Worm (Caenorhabditis elegans) whole organism, midembryonic: Measurements from ENCODE around the gene ceh-75.

ENCODE experiments used
- T22C8.4 ChIP-seq: fragments of 200-800 bp; sonication (Bioruptor generic); IDR thresholded peaks from 2 replicates; pipeline ENCODE4 v1.3.6; 2022; ENCODE audit warnings: missing genetic modification characterization, missing compliant biosample characterization
- cog-1 ChIP-seq: sonication (generic microtip); optimal IDR thresholded peaks from 2 replicates; lab custom pipeline; 2016; ENCODE audit warnings: missing genetic modification characterization, missing compliant biosample characterization
- flt-1 ChIP-seq: fragments of 200-800 bp; sonication (Bioruptor generic); IDR thresholded peaks from 2 replicates; pipeline ENCODE4 v1.3.6; 2022; ENCODE audit warnings: missing genetic modification characterization, missing compliant biosample characterization
- klf-2 ChIP-seq: fragments of 200-800 bp; sonication (Bioruptor generic); conservative IDR thresholded peaks from 2 replicates; pipeline ENCODE4 v1.3.6; 2022; ENCODE audit warnings: missing genetic modification reagents, missing genetic modification characterization, missing compliant biosample characterization
- med-1 ChIP-seq: sonication (generic microtip); optimal IDR thresholded peaks from 2 replicates; lab custom pipeline; 2017; ENCODE audit warnings: missing genetic modification characterization, mild to moderate bottlenecking, missing compliant biosample characterization, antibody characterized with exemption, missing genetic modification reagents; ENCODE audit not compliant: insufficient read depth
- ref-1 ChIP-seq: fragments of 200-800 bp; sonication (Bioruptor generic); conservative IDR thresholded peaks from 2 replicates; pipeline ENCODE4 v1.3.6; 2022; ENCODE audit warnings: missing genetic modification reagents, missing genetic modification characterization, missing compliant biosample characterization
- tab-1 ChIP-seq: fragments of 200-800 bp; sonication (Bioruptor generic); IDR thresholded peaks from 2 replicates; pipeline ENCODE4 v1.3.6; 2022; ENCODE audit warnings: missing genetic modification characterization, missing compliant biosample characterization
- ztf-23 ChIP-seq: fragments of 200-800 bp; sonication (Bioruptor generic); IDR thresholded peaks from 2 replicates; pipeline ENCODE4 v1.3.6; 2022; ENCODE audit warnings: missing genetic modification reagents, missing genetic modification characterization, missing compliant biosample characterization
- ztf-29 ChIP-seq: fragments of 200-800 bp; sonication (Bioruptor generic); IDR thresholded peaks from 2 replicates; pipeline ENCODE4 v1.3.6; 2022; ENCODE audit warnings: missing genetic modification reagents, missing genetic modification characterization, missing compliant biosample characterization

Gene ceh-75

ce11 chrV:9921288-9921687, at the start of gene ceh-75:
Gene ceh-75, plus strand, starts transcription at chrV:9921337.
- TF ChIP-seq tab-1 (GFP tag; lab: Robert Waterston, UW) (no peak), flt-1 (GFP tag; lab: Robert Waterston, UW) (no peak), med-1 (GFP tag; lab: Kevin White, UChicago) (no peak), cog-1 (tag; lab: Kevin White, UChicago) (no peak), klf-2 (no peak), ref-1 (no peak), ztf-23 (GFP tag; lab: Robert Waterston, UW) (no peak), ztf-29 (GFP tag; lab: Robert Waterston, UW) (no peak), T22C8.4 (GFP tag; lab: Robert Waterston, UW) (no peak)

- TF ChIP-seq ztf-29 (GFP tag; lab: Robert Waterston, UW), result no peak
- TF ChIP-seq klf-2, result no peak
- no peak for TF ChIP-seq med-1 (GFP tag; lab: Kevin White, UChicago)
- TF ChIP-seq flt-1 (GFP tag; lab: Robert Waterston, UW), result no peak
- TF ChIP-seq tab-1 (GFP tag; lab: Robert Waterston, UW), result no peak
- no peak for TF ChIP-seq ztf-23 (GFP tag; lab: Robert Waterston, UW)
- TF ChIP-seq T22C8.4 (GFP tag; lab: Robert Waterston, UW), result no peak
- TF ChIP-seq ref-1, result no peak
- no peak for TF ChIP-seq cog-1 (tag; lab: Kevin White, UChicago)
Measured at ce11 chrV:9871339-9871738, 49.8 kb upstream of the ceh-75 start, which contains the start of gene srab-18. Gene srab-18, minus strand, starts transcription at chrV:9871439.

ce11 chrV:9879404-9879803, 41.7 kb upstream of the ceh-75 start, which contains the start of gene srab-26:
Gene srab-26, minus strand, starts transcription at chrV:9879504.
- no peak for TF ChIP-seq flt-1 (GFP tag; lab: Robert Waterston, UW)
- no peak for TF ChIP-seq tab-1 (GFP tag; lab: Robert Waterston, UW)
- TF ChIP-seq ztf-29 (GFP tag; lab: Robert Waterston, UW), result no peak
- TF ChIP-seq T22C8.4 (GFP tag; lab: Robert Waterston, UW), result no peak
- no peak for TF ChIP-seq ztf-23 (GFP tag; lab: Robert Waterston, UW)
- TF ChIP-seq ref-1, result no peak
- no peak for TF ChIP-seq klf-2
- no peak for TF ChIP-seq med-1 (GFP tag; lab: Kevin White, UChicago)
- no peak for TF ChIP-seq cog-1 (tag; lab: Kevin White, UChicago)

- TF ChIP-seq ztf-29 (GFP tag; lab: Robert Waterston, UW), result no peak
- no peak for TF ChIP-seq med-1 (GFP tag; lab: Kevin White, UChicago)
- TF ChIP-seq flt-1 (GFP tag; lab: Robert Waterston, UW), result no peak
- no peak for TF ChIP-seq T22C8.4 (GFP tag; lab: Robert Waterston, UW)
- TF ChIP-seq ztf-23 (GFP tag; lab: Robert Waterston, UW), result no peak
- no peak for TF ChIP-seq klf-2
Measured at ce11 chrV:9879867-9880266, 41.3 kb upstream of the ceh-75 start, which contains the start of gene sdz-31. Gene sdz-31, plus strand, starts transcription at chrV:9880167.

- TF ChIP-seq cog-1 (tag; lab: Kevin White, UChicago) (no peak), tab-1 (GFP tag; lab: Robert Waterston, UW) (no peak), T22C8.4 (GFP tag; lab: Robert Waterston, UW) (no peak), klf-2 (no peak), ref-1 (no peak), med-1 (GFP tag; lab: Kevin White, UChicago) (no peak), ztf-29 (GFP tag; lab: Robert Waterston, UW) (no peak), ztf-23 (GFP tag; lab: Robert Waterston, UW) (no peak), flt-1 (GFP tag; lab: Robert Waterston, UW) (no peak)
Measured at ce11 chrV:9885918-9886488, 35.1 kb upstream of the ceh-75 start, which contains the start of gene clp-9. Gene clp-9, minus strand, starts transcription at chrV:9885968.

- no peak for TF ChIP-seq cog-1 (tag; lab: Kevin White, UChicago)
- TF ChIP-seq flt-1 (GFP tag; lab: Robert Waterston, UW), result no peak
- TF ChIP-seq tab-1 (GFP tag; lab: Robert Waterston, UW), result no peak
- TF ChIP-seq klf-2, result no peak
- no peak for TF ChIP-seq med-1 (GFP tag; lab: Kevin White, UChicago)
- no peak for TF ChIP-seq ztf-29 (GFP tag; lab: Robert Waterston, UW)
- TF ChIP-seq ztf-23 (GFP tag; lab: Robert Waterston, UW), result no peak
Measured at ce11 chrV:9889629-9890028, 31.5 kb upstream of the ceh-75 start, which contains the start of gene fshr-1. Gene fshr-1, plus strand, starts transcription at chrV:9889837.

- no peak for TF ChIP-seq T22C8.4 (GFP tag; lab: Robert Waterston, UW)
- TF ChIP-seq klf-2, result no peak
- TF ChIP-seq flt-1 (GFP tag; lab: Robert Waterston, UW), result no peak
Measured at ce11 chrV:9899278-9899677, 21.9 kb upstream of the ceh-75 start, which contains the start of gene egl-47. Gene egl-47, plus strand, starts transcription at chrV:9899578.

- TF ChIP-seq ztf-29 (GFP tag; lab: Robert Waterston, UW), result no peak
- TF ChIP-seq tab-1 (GFP tag; lab: Robert Waterston, UW), result no peak
- TF ChIP-seq cog-1 (tag; lab: Kevin White, UChicago), result no peak
- no peak for TF ChIP-seq med-1 (GFP tag; lab: Kevin White, UChicago)
- TF ChIP-seq flt-1 (GFP tag; lab: Robert Waterston, UW), result no peak
- no peak for TF ChIP-seq ztf-23 (GFP tag; lab: Robert Waterston, UW)
- no peak for TF ChIP-seq T22C8.4 (GFP tag; lab: Robert Waterston, UW)
- TF ChIP-seq ref-1, result no peak
- no peak for TF ChIP-seq klf-2
Measured at ce11 chrV:9901119-9901518, 20.0 kb upstream of the ceh-75 start.

- no peak for TF ChIP-seq ref-1
- no peak for TF ChIP-seq klf-2
- no peak for TF ChIP-seq ztf-23 (GFP tag; lab: Robert Waterston, UW)
- no peak for TF ChIP-seq tab-1 (GFP tag; lab: Robert Waterston, UW)
- no peak for TF ChIP-seq T22C8.4 (GFP tag; lab: Robert Waterston, UW)
- TF ChIP-seq med-1 (GFP tag; lab: Kevin White, UChicago), result no peak
- TF ChIP-seq cog-1 (tag; lab: Kevin White, UChicago), result no peak
Measured at ce11 chrV:9906115-9906514, 15.0 kb upstream of the ceh-75 start, which contains the start of gene fipr-11. Gene fipr-11, minus strand, starts transcription at chrV:9906215.
